Worm (Caenorhabditis elegans): ENCODE data around the gene dars-1.

ce11 chrIII:9523581-9523980, 32.6 kb upstream of the dars-1 start, which contains the start of gene mrps-23:
- TF ChIP-seq klf-2 (GFP tag; conservative IDR thresholded peaks at IDR 0.05) (no peak), tab-1 (GFP tag; IDR thresholded peaks at IDR 0.05) (no peak), ztf-29 (GFP tag; IDR thresholded peaks at IDR 0.05) (no peak), flt-1 (GFP tag; IDR thresholded peaks at IDR 0.05) (peak; percentile 49), med-1 (GFP tag; optimal IDR thresholded peaks at IDR 0.05; ENCODE audit: insufficient read depth) (no peak)

All from whole organism, midembryonic.